Worm (Caenorhabditis elegans): Measurements from ENCODE around the gene sfxn-1.4.

sfxn-1.4 gene

ce11 chrII:11694432-11694831 lies 13.4 kb upstream of the sfxn-1.4 start:
- TF ChIP-seq efl-1 (GFP tag; optimal IDR thresholded peaks at IDR 0.05) (peak; percentile 15), madf-3 (GFP tag; IDR thresholded peaks at IDR 0.05) (no peak), ama-1 (optimal IDR thresholded peaks at IDR 0.05) (no peak), ama-1 (GFP tag; optimal IDR thresholded peaks at IDR 0.05) (no peak), zfh-2 (GFP tag; conservative IDR thresholded peaks at IDR 0.05) (no peak), snpc-4 (GFP tag; optimal IDR thresholded peaks at IDR 0.05) (no peak), snpc-4 (tag; optimal IDR thresholded peaks at IDR 0.05) (no peak), him-1 (tag; optimal IDR thresholded peaks at IDR 0.05) (no peak), F55B11.4 (tag; optimal IDR thresholded peaks at IDR 0.05; ENCODE audit: borderline replicate concordance, insufficient read depth) (no peak), cebp-1 (GFP tag; IDR thresholded peaks at IDR 0.05) (no peak), cebp-1 (tag; optimal IDR thresholded peaks at IDR 0.05) (peak; percentile 32), ztf-18 (tag; optimal IDR thresholded peaks at IDR 0.05) (peak; percentile 90), dox-1 (GFP tag; IDR thresholded peaks at IDR 0.05) (peak; percentile 35; the same call in 1 of the 2 replicates), T26A5.8 (tag; optimal IDR thresholded peaks at IDR 0.05) (no peak), B0336.3 (GFP tag; IDR thresholded peaks at IDR 0.05) (no peak), Y79H2A.3 (GFP tag; conservative IDR thresholded peaks at IDR 0.05) (no peak), Y53G8AR.9 (GFP tag; conservative IDR thresholded peaks at IDR 0.05) (no peak), athp-1 (tag; optimal IDR thresholded peaks at IDR 0.05) (no peak), dpl-1 (GFP tag; optimal IDR thresholded peaks at IDR 0.05) (no peak), lsl-1 (GFP tag; optimal IDR thresholded peaks at IDR 0.05) (no peak), bed-2 (GFP tag; IDR thresholded peaks at IDR 0.05) (no peak), sdz-38 (tag; optimal IDR thresholded peaks at IDR 0.05) (no peak)

DNA sequence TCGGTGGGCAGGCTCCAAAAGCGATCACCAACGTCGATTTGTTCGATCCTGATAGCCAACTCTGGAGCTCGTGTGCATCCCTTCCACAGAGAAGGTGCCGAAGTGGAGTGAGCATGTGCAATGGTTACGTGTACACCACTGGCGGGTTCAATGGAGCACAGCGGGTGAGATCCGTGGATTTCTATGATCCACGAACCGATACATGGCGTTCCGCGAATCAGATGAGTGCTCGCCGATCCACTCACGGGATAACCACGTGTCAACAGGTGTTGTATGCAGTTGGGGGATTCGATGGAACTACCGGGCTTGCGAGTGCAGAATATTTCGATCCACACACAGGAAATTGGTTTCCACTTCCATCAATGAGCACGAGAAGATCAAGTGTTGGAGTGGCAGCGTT lies 9.8 kb upstream of the sfxn-1.4 start:
- TF ChIP-seq snpc-1.1 (tag; optimal IDR thresholded peaks at IDR 0.05; ENCODE audit: insufficient read depth) (no peak), B0019.2 (GFP tag; conservative IDR thresholded peaks at IDR 0.05) (no peak), zim-3 (tag; optimal IDR thresholded peaks at IDR 0.05) (peak; percentile 9), hmg-1.2 (GFP tag; IDR thresholded peaks at IDR 0.05) (0 out of 2 replicates have a peak, but pooled peaks have one; percentile 6), hlh-26 (GFP tag; conservative IDR thresholded peaks at IDR 0.05) (no peak), Y79H2A.3 (GFP tag; conservative IDR thresholded peaks at IDR 0.05) (0 out of 2 replicates have a peak, but pooled peaks have one; percentile 8), lsy-27 (tag; optimal IDR thresholded peaks at IDR 0.05; ENCODE audit: borderline replicate concordance, insufficient read depth) (no peak), ceh-40 (GFP tag; IDR thresholded peaks at IDR 0.05) (no peak), tbx-9 (tag; optimal IDR thresholded peaks at IDR 0.05; ENCODE audit: borderline replicate concordance) (no peak), attf-5 (GFP tag; optimal IDR thresholded peaks at IDR 0.05) (peak; percentile 0), egl-44 (GFP tag; IDR thresholded peaks at IDR 0.05) (no peak), ztf-25 (GFP tag; IDR thresholded peaks at IDR 0.05) (0 out of 2 replicates have a peak, but pooled peaks have one; percentile 46), Y53G8AR.9 (GFP tag; conservative IDR thresholded peaks at IDR 0.05) (no peak), lag-1 (GFP tag; IDR thresholded peaks at IDR 0.05) (no peak), nhr-179 (tag; optimal IDR thresholded peaks at IDR 0.05) (no peak), ztf-18 (tag; optimal IDR thresholded peaks at IDR 0.05) (no peak), zfh-2 (GFP tag; conservative IDR thresholded peaks at IDR 0.05) (peak; percentile 71), F52B5.7 (tag; optimal IDR thresholded peaks at IDR 0.05) (peak; percentile 46), cebp-1 (GFP tag; IDR thresholded peaks at IDR 0.05) (no peak), cebp-1 (tag; optimal IDR thresholded peaks at IDR 0.05) (peak; percentile 5), nfya-2 (GFP tag; IDR thresholded peaks at IDR 0.05) (0 out of 2 replicates have a peak, but pooled peaks have one; percentile 39), B0336.3 (GFP tag; IDR thresholded peaks at IDR 0.05) (peak; percentile 76), madf-6 (GFP tag; IDR thresholded peaks at IDR 0.05) (peak; percentile 44), K12H6.12 (tag; optimal IDR thresholded peaks at IDR 0.05) (no peak), attf-6 (GFP tag; IDR thresholded peaks at IDR 0.05) (0 out of 2 replicates have a peak, but pooled peaks have one; percentile 23), snpc-1.3 (tag; optimal IDR thresholded peaks at IDR 0.05; ENCODE audit: insufficient read depth) (no peak), ztf-26 (tag; optimal IDR thresholded peaks at IDR 0.05) (no peak), Y67H2A.10 (GFP tag; conservative IDR thresholded peaks at IDR 0.05) (no peak), ets-4 (GFP tag; optimal IDR thresholded peaks at IDR 0.05) (no peak), lin-35 (GFP tag; optimal IDR thresholded peaks at IDR 0.05) (no peak), athp-1 (tag; optimal IDR thresholded peaks at IDR 0.05) (peak; percentile 27), lir-1 (GFP tag; conservative IDR thresholded peaks at IDR 0.05) (no peak), aptf-3 (GFP tag; IDR thresholded peaks at IDR 0.05) (no peak)

All from whole organism, young adult.